Worm (Caenorhabditis elegans) whole organism, late embryonic: ENCODE data around the gene F12A10.8.

Source experiments
- F13H6.1 ChIP-seq: sonication (generic microtip); optimal IDR thresholded peaks from 2 replicates; lab custom pipeline; 2016; ENCODE audit warnings: missing genetic modification characterization, missing compliant biosample characterization
- K09A11.1 ChIP-seq: sonication (generic microtip); optimal IDR thresholded peaks from 2 replicates; lab custom pipeline; 2017; ENCODE audit warnings: antibody characterized with exemption, mild to moderate bottlenecking, missing genetic modification characterization, missing compliant biosample characterization; ENCODE audit not compliant: insufficient read depth
- ama-1 ChIP-seq: fragments of 150-350 bp; optimal IDR thresholded peaks from 2 replicates; lab custom pipeline; 2014
- ceh-22 ChIP-seq: sonication (generic microtip); optimal IDR thresholded peaks from 2 replicates; lab custom pipeline; 2017; ENCODE audit warnings: missing biosample characterization, missing genetic modification characterization
- ceh-30 ChIP-seq: fragments of 150-350 bp; optimal IDR thresholded peaks from 2 replicates; lab custom pipeline; 2014; ENCODE audit warnings: missing biosample characterization, missing genetic modification characterization
- ceh-48 ChIP-seq: sonication (generic microtip); optimal IDR thresholded peaks from 2 replicates; lab custom pipeline; 2016; ENCODE audit warnings: missing genetic modification characterization, inconsistent platforms, missing compliant biosample characterization
- ceh-6 ChIP-seq: fragments of 200-800 bp; sonication (Bioruptor generic); optimal IDR thresholded peaks from 2 replicates; lab custom pipeline; 2018; ENCODE audit warnings: mild to moderate bottlenecking, missing genetic modification characterization, missing compliant biosample characterization
- elt-2 ChIP-seq: sonication (generic microtip); optimal IDR thresholded peaks from 2 replicates; lab custom pipeline; 2016; ENCODE audit warnings: missing genetic modification reagents, missing genetic modification characterization, missing compliant biosample characterization
- ets-4 ChIP-seq: sonication (generic microtip); optimal IDR thresholded peaks from 2 replicates; lab custom pipeline; 2016; ENCODE audit warnings: missing genetic modification characterization, missing compliant biosample characterization
- eyg-1 ChIP-seq: sonication (generic microtip); optimal IDR thresholded peaks from 2 replicates; lab custom pipeline; 2016; ENCODE audit warnings: missing genotype, missing genetic modification characterization, missing compliant biosample characterization
- fkh-10 ChIP-seq: fragments of 150-350 bp; optimal IDR thresholded peaks from 2 replicates; lab custom pipeline; 2014; ENCODE audit warnings: missing biosample characterization, missing genetic modification reagents, missing genetic modification characterization
- hlh-13 ChIP-seq: fragments of 200-800 bp; sonication (Bioruptor generic); optimal IDR thresholded peaks from 2 replicates; lab custom pipeline; 2018; ENCODE audit warnings: mild to moderate bottlenecking, missing genetic modification characterization, missing compliant biosample characterization
- hlh-30 ChIP-seq: sonication (generic microtip); optimal IDR thresholded peaks from 2 replicates; lab custom pipeline; 2017; ENCODE audit warnings: antibody characterized with exemption, missing genetic modification characterization, missing compliant biosample characterization; ENCODE audit not compliant: insufficient read depth
- hlh-6 ChIP-seq: sonication (generic microtip); optimal IDR thresholded peaks from 2 replicates; lab custom pipeline; 2016; ENCODE audit warnings: missing genotype, missing genetic modification characterization, missing compliant biosample characterization
- hlh-8 ChIP-seq: sonication (generic microtip); optimal IDR thresholded peaks from 2 replicates; lab custom pipeline; 2016; ENCODE audit warnings: missing genotype, missing genetic modification characterization, missing compliant biosample characterization
- lim-6 ChIP-seq: sonication (generic microtip); optimal IDR thresholded peaks from 2 replicates; lab custom pipeline; 2016; ENCODE audit warnings: missing genetic modification characterization, missing compliant biosample characterization
- madf-2 ChIP-seq: sonication (generic microtip); optimal IDR thresholded peaks from 2 replicates; lab custom pipeline; 2017; ENCODE audit warnings: missing genetic modification characterization, missing compliant biosample characterization
- mec-3 ChIP-seq: sonication (generic microtip); optimal IDR thresholded peaks from 2 replicates; lab custom pipeline; 2016; ENCODE audit warnings: borderline replicate concordance, missing genetic modification characterization, missing compliant biosample characterization
- nfya-1 ChIP-seq: sonication (generic microtip); optimal IDR thresholded peaks from 2 replicates; lab custom pipeline; 2017; ENCODE audit warnings: missing genetic modification characterization, mild to moderate bottlenecking, missing compliant biosample characterization, antibody characterized with exemption, moderate library complexity
- nhr-232 ChIP-seq: sonication (generic microtip); optimal IDR thresholded peaks from 2 replicates; lab custom pipeline; 2016; ENCODE audit warnings: missing genetic modification characterization, missing compliant biosample characterization
- odd-2 ChIP-seq: sonication (generic microtip); optimal IDR thresholded peaks from 2 replicates; lab custom pipeline; 2017; ENCODE audit warnings: antibody characterized with exemption, mild to moderate bottlenecking, missing genetic modification characterization, missing compliant biosample characterization
- pat-9 ChIP-seq: fragments of 200-800 bp; sonication (Bioruptor generic); optimal IDR thresholded peaks from 2 replicates; lab custom pipeline; 2018; ENCODE audit warnings: mild to moderate bottlenecking, missing genetic modification characterization, moderate library complexity, missing compliant biosample characterization
- pha-2 ChIP-seq: sonication (generic microtip); optimal IDR thresholded peaks from 2 replicates; lab custom pipeline; 2017; ENCODE audit warnings: mild to moderate bottlenecking, missing genetic modification characterization, missing compliant biosample characterization
- pqm-1 ChIP-seq: sonication (generic microtip); optimal IDR thresholded peaks from 2 replicates; lab custom pipeline; 2016; ENCODE audit warnings: missing genetic modification characterization, missing compliant biosample characterization
- rnt-1 ChIP-seq: sonication (generic microtip); optimal IDR thresholded peaks from 2 replicates; lab custom pipeline; 2016; ENCODE audit warnings: missing genetic modification characterization, missing compliant biosample characterization
- sdc-2 ChIP-seq: sonication (generic microtip); optimal IDR thresholded peaks from 2 replicates; lab custom pipeline; 2016; ENCODE audit warnings: missing genotype, missing genetic modification characterization, missing compliant biosample characterization
- sox-4 ChIP-seq: sonication (generic microtip); optimal IDR thresholded peaks from 2 replicates; lab custom pipeline; 2017; ENCODE audit warnings: mild to moderate bottlenecking, missing genetic modification characterization, inconsistent platforms, missing compliant biosample characterization
- syd-9 ChIP-seq: sonication (generic microtip); optimal IDR thresholded peaks from 2 replicates; lab custom pipeline; 2016; ENCODE audit warnings: mild to moderate bottlenecking, missing genetic modification characterization, moderate library complexity, missing compliant biosample characterization
- tbx-2 ChIP-seq: sonication (generic microtip); optimal IDR thresholded peaks from 2 replicates; lab custom pipeline; 2016; ENCODE audit warnings: missing genetic modification characterization, missing compliant biosample characterization
- unc-3 ChIP-seq, 2 experiments: fragments of 200-800 bp in 1 of 2; sonication (Bioruptor generic) in 1 of 2; sonication (generic microtip) in 1 of 2; conservative IDR thresholded peaks in 1 of 2; optimal IDR thresholded peaks in 1 of 2; 2 replicates each; pipeline versions ENCODE4 v1.3.6 to Lab custom; 2016 to 2022; ENCODE audit warnings: missing compliant biosample characterization in 2 of 2, missing genetic modification characterization in 2 of 2, missing genetic modification reagents in 1 of 2
- unc-42 ChIP-seq: sonication (generic microtip); optimal IDR thresholded peaks from 2 replicates; lab custom pipeline; 2016; ENCODE audit warnings: missing genotype, missing genetic modification characterization, missing compliant biosample characterization
- unc-55 ChIP-seq: sonication (generic microtip); optimal IDR thresholded peaks from 2 replicates; lab custom pipeline; 2017; ENCODE audit warnings: missing biosample characterization, missing genetic modification reagents, missing genetic modification characterization
- unc-86 ChIP-seq: sonication (generic microtip); optimal IDR thresholded peaks from 2 replicates; lab custom pipeline; 2016; ENCODE audit warnings: missing genetic modification characterization, missing compliant biosample characterization
- ztf-16 ChIP-seq: sonication (generic microtip); optimal IDR thresholded peaks from 2 replicates; lab custom pipeline; 2017; ENCODE audit warnings: missing genetic modification characterization, missing compliant biosample characterization

Gene F12A10.8

ce11 chrII:5531855-5532328 is 31.0 kb upstream of the F12A10.8 start, which contains the start of gene C17C3.9:
C17C3.9 (minus strand) TSS chrII:5532278.
- no peak for TF ChIP-seq fkh-10 (GFP tag; lab: Kevin White, UChicago)
- no peak for TF ChIP-seq madf-2 (tag; lab: Kevin White, UChicago)
- no peak for TF ChIP-seq hlh-6 (tag; lab: Kevin White, UChicago)
- TF ChIP-seq, all 69 proteins: peak for 0

- TF ChIP-seq pat-9 (no peak), ztf-16 (tag; lab: Kevin White, UChicago) (no peak), pqm-1 (tag; lab: Kevin White, UChicago) (no peak)
These were observed 27.0 kb upstream of the F12A10.8 start, which contains the start of gene ZK177.1 for ce11 chrII:5527841-5528240. ZK177.1 (plus strand) TSS chrII:5528141.

ce11 chrII:5525297-5525696 is 24.4 kb upstream of the F12A10.8 start, which contains the start of gene tbx-35:
tbx-35 (minus strand) TSS chrII:5525397.
- TF ChIP-seq eyg-1 = no peak
- TF ChIP-seq lim-6 (tag; lab: Kevin White, UChicago) = no peak
- TF ChIP-seq syd-9 (tag; lab: Kevin White, UChicago) = no peak
- TF ChIP-seq tbx-2 (tag; lab: Kevin White, UChicago) = no peak
- no peak for TF ChIP-seq elt-2
- no peak for TF ChIP-seq unc-86 (tag; lab: Kevin White, UChicago)
- no peak for TF ChIP-seq rnt-1 (tag; lab: Kevin White, UChicago)
- TF ChIP-seq mec-3 (tag; lab: Kevin White, UChicago) = no peak
- no peak for TF ChIP-seq ceh-6 (GFP tag; lab: Kevin White, UChicago)
- TF ChIP-seq sox-4 (tag; lab: Kevin White, UChicago) = no peak
- TF ChIP-seq ets-4 = no peak
- no peak for TF ChIP-seq odd-2 (tag; lab: Kevin White, UChicago)
- TF ChIP-seq pat-9 = no peak
- no peak for TF ChIP-seq ceh-48 (tag; lab: Kevin White, UChicago)
- TF ChIP-seq ceh-22 = no peak

- TF ChIP-seq hlh-13 (GFP tag; lab: Kevin White, UChicago) (no peak), fkh-10 (GFP tag; lab: Kevin White, UChicago) (no peak), unc-3 (GFP tag; conservative IDR thresholded peaks at IDR 0.05; lab: Robert Waterston, UW) (no peak), unc-3 (tag; optimal IDR thresholded peaks at IDR 0.05; lab: Kevin White, UChicago) (no peak), ztf-16 (tag; lab: Kevin White, UChicago) (no peak), unc-42 (tag; lab: Kevin White, UChicago) (no peak), ceh-30 (tag; lab: Kevin White, UChicago) (no peak), pha-2 (tag; lab: Kevin White, UChicago) (no peak), K09A11.1 (tag; lab: Kevin White, UChicago) (no peak), eyg-1 (no peak), sdc-2 (tag; lab: Kevin White, UChicago) (no peak), hlh-6 (tag; lab: Kevin White, UChicago) (no peak), pat-9 (no peak), syd-9 (tag; lab: Kevin White, UChicago) (no peak), hlh-8 (tag; lab: Kevin White, UChicago) (no peak)
These were observed 21.8 kb upstream of the F12A10.8 start, which contains the start of gene ZK177.11 for ce11 chrII:5522637-5523036. ZK177.11 (plus strand) TSS chrII:5522937.

- TF ChIP-seq ama-1 (lab: Kevin White, UChicago) (no peak), hlh-30 (tag; lab: Kevin White, UChicago) (no peak), nhr-232 (tag; lab: Kevin White, UChicago) (no peak), unc-55 (GFP tag; lab: Kevin White, UChicago) (no peak), elt-2 (no peak), nfya-1 (no peak), ceh-22 (no peak), F13H6.1 (tag; lab: Kevin White, UChicago) (no peak)
These were observed 20.5 kb upstream of the F12A10.8 start, which contains the start of gene ZK177.12 for ce11 chrII:5521411-5521810. ZK177.12 (plus strand) TSS chrII:5521711.
